Worm (Caenorhabditis elegans): Measurements from ENCODE around the gene cnt-2.

DNA sequence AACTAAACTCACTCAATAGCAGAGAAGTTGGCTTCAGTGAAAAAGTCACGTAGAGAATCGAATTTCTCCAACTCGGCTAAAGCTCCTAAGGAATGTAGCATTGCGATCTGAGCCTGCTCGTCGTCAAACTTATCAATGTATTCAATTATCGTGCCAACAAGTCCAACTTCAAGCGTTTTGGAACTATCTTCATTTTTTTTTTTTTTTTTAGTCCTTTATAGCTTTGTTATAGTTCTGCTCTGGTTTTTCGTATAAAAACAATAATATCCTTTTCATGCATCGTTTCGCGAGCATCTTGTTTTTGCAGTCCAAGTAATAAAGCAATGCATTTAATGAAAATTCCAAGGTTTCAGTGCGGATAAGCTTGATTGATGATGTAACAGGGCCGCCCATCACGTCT is 34.2 kb downstream of the cnt-2 start, which contains the start of gene Y39A1A.31:
- TF ChIP-seq nhr-77 (tag; optimal IDR thresholded peaks at IDR 0.05) (no peak), rnt-1 (tag; optimal IDR thresholded peaks at IDR 0.05) (no peak), ama-1 (optimal IDR thresholded peaks at IDR 0.05) (no peak), elt-3 (tag; optimal IDR thresholded peaks at IDR 0.05) (no peak), tbx-2 (tag; optimal IDR thresholded peaks at IDR 0.05) (no peak), egl-13 (tag; optimal IDR thresholded peaks at IDR 0.05) (no peak), F16B12.6 (tag; optimal IDR thresholded peaks at IDR 0.05) (no peak), nhr-76 (tag; optimal IDR thresholded peaks at IDR 0.05) (no peak), efl-1 (optimal IDR thresholded peaks at IDR 0.05) (no peak), efl-1 (GFP tag; optimal IDR thresholded peaks at IDR 0.05 in 1 of 2) (no peak), lin-13 (GFP tag; optimal IDR thresholded peaks at IDR 0.05) (no peak), zag-1 (tag; optimal IDR thresholded peaks at IDR 0.05) (no peak)
